Fruit fly (Drosophila melanogaster) whole organism, wandering third instar larva: ENCODE measurements around the gene dikar.

Experiments
- Abd-B ChIP-seq: fragments of >200 bp; optimal IDR thresholded peaks from 2 replicates; lab custom pipeline; 2017; ENCODE audit warnings: missing biosample characterization, missing genetic modification characterization
- CG32264 ChIP-seq: fragments of 200-800 bp; sonication (Bioruptor generic); optimal IDR thresholded peaks from 2 replicates; lab custom pipeline; 2016; ENCODE audit warnings: missing biosample characterization, missing genetic modification characterization
- Dfd ChIP-seq: fragments of >200 bp; optimal IDR thresholded peaks from 2 replicates; lab custom pipeline; 2017; ENCODE audit warnings: missing biosample characterization, missing genetic modification characterization
- Dif ChIP-seq: fragments of 200-275, 200-300 bp; sonication (Bioruptor generic); optimal IDR thresholded peaks from 2 replicates; lab custom pipeline; 2018; ENCODE audit warnings: missing biosample characterization, missing genetic modification characterization; ENCODE audit not compliant: partially characterized antibody
- GATAd ChIP-seq: sonication (Bioruptor generic); optimal IDR thresholded peaks from 2 replicates; lab custom pipeline; 2016; ENCODE audit warnings: missing biosample characterization, missing genetic modification characterization
- HLH106 ChIP-seq: fragments of 200-800 bp; optimal IDR thresholded peaks from 3 replicates; lab custom pipeline; 2019; ENCODE audit warnings: missing biosample characterization, mild to moderate bottlenecking, missing genetic modification characterization, moderate library complexity
- Hr78 ChIP-seq: fragments of >200 bp; optimal IDR thresholded peaks from 2 replicates; lab custom pipeline; 2017; ENCODE audit warnings: missing biosample characterization, missing genetic modification characterization
- Hr83 ChIP-seq: fragments of 200-300 bp; sonication (Bioruptor generic); optimal IDR thresholded peaks from 2 replicates; lab custom pipeline; 2016; ENCODE audit warnings: missing biosample characterization, mild to moderate bottlenecking, missing genetic modification characterization, moderate library complexity; ENCODE audit not compliant: poor library complexity, severe bottlenecking
- Myc ChIP-seq: fragments of >200 bp; optimal IDR thresholded peaks from 2 replicates; lab custom pipeline; 2017
- N ChIP-seq: fragments of >200 bp; optimal IDR thresholded peaks from 2 replicates; lab custom pipeline; 2018; ENCODE audit warnings: missing biosample characterization, missing external identifiers, missing genetic modification characterization
- OdsH ChIP-seq: fragments of 200-800 bp; sonication (Bioruptor generic); optimal IDR thresholded peaks from 2 replicates; lab custom pipeline; 2016; ENCODE audit warnings: missing biosample characterization, mild to moderate bottlenecking, missing genetic modification characterization
- Rel ChIP-seq, 2 experiments: fragments of 200-800 bp; sonication (Bioruptor generic) in 1 of 2; optimal IDR thresholded peaks; 2 replicates in 1 of 2; 3 replicates in 1 of 2; lab custom pipeline; 2016 to 2019; ENCODE audit warnings: mild to moderate bottlenecking in 2 of 2, missing biosample characterization in 2 of 2, missing genetic modification characterization in 2 of 2, moderate library complexity in 1 of 2
- Sp1 ChIP-seq: fragments of 200-800 bp; sonication (Bioruptor generic); optimal IDR thresholded peaks from 3 replicates; lab custom pipeline; 2019; ENCODE audit warnings: missing biosample characterization, mild to moderate bottlenecking, missing genetic modification characterization, moderate library complexity
- Vsx2 ChIP-seq: fragments of 200-300, 225-300 bp; sonication (Bioruptor generic); optimal IDR thresholded peaks from 2 replicates; lab custom pipeline; 2018; ENCODE audit warnings: missing biosample characterization, missing genetic modification characterization; ENCODE audit not compliant: partially characterized antibody
- br ChIP-seq: fragments of 200-800 bp; sonication (Bioruptor generic); optimal IDR thresholded peaks from 2 replicates; lab custom pipeline; 2016; ENCODE audit warnings: missing biosample characterization, missing genetic modification characterization
- brk ChIP-seq: fragments of 200-800 bp; sonication (Bioruptor generic); optimal IDR thresholded peaks from 2 replicates; lab custom pipeline; 2016; ENCODE audit warnings: missing biosample characterization, mild to moderate bottlenecking, missing genetic modification characterization
- dl ChIP-seq, 2 experiments: fragments of 175-275, 200-275 bp in 1 of 2; fragments of 200-275 bp in 1 of 2; sonication (Bioruptor generic); optimal IDR thresholded peaks; lab custom pipeline; 2018; ENCODE audit warnings: mild to moderate bottlenecking in 2 of 2, missing biosample characterization in 2 of 2, missing genetic modification characterization in 2 of 2, moderate library complexity in 2 of 2; ENCODE audit not compliant: partially characterized antibody in 2 of 2, insufficient read depth in 1 of 2
- dmrt93B ChIP-seq: fragments of 200-800 bp; sonication (Bioruptor generic); optimal IDR thresholded peaks from 2 replicates; lab custom pipeline; 2018; ENCODE audit warnings: missing biosample characterization, mild to moderate bottlenecking, missing genetic modification characterization
- ey ChIP-seq: fragments of 200-800 bp; sonication (Bioruptor generic); optimal IDR thresholded peaks from 2 replicates; lab custom pipeline; 2016; ENCODE audit warnings: missing biosample characterization, missing genetic modification characterization
- foxo ChIP-seq, 2 experiments: fragments of 200-800 bp; sonication (Bioruptor generic); optimal IDR thresholded peaks; 2 replicates in 1 of 2; 3 replicates in 1 of 2; lab custom pipeline; 2016 to 2017; ENCODE audit warnings: missing biosample characterization in 2 of 2, missing genetic modification characterization in 2 of 2
- lola ChIP-seq: fragments of >200 bp; optimal IDR thresholded peaks from 2 replicates; lab custom pipeline; 2017; ENCODE audit warnings: missing biosample characterization, missing genetic modification characterization
- pan ChIP-seq: fragments of >200 bp; optimal IDR thresholded peaks from 2 replicates; lab custom pipeline; 2017
- psq ChIP-seq: fragments of 200-800 bp; sonication (Bioruptor generic); optimal IDR thresholded peaks from 3 replicates; lab custom pipeline; 2017; ENCODE audit warnings: missing biosample characterization, mild to moderate bottlenecking, missing genetic modification characterization, moderate library complexity
- rgr ChIP-seq: fragments of 200-800 bp; sonication (Bioruptor generic); optimal IDR thresholded peaks from 3 replicates; lab custom pipeline; 2016; ENCODE audit warnings: missing biosample characterization, mild to moderate bottlenecking, missing genetic modification characterization
- sage ChIP-seq: fragments of 200-800 bp; sonication (Bioruptor generic); optimal IDR thresholded peaks from 2 replicates; lab custom pipeline; 2016; ENCODE audit warnings: missing biosample characterization, mild to moderate bottlenecking, missing genetic modification characterization
- tai ChIP-seq: sonication (Bioruptor generic); optimal IDR thresholded peaks from 2 replicates; lab custom pipeline; 2016; ENCODE audit warnings: missing biosample characterization, missing genetic modification characterization
- usp ChIP-seq: fragments of >200 bp; optimal IDR thresholded peaks from 2 replicates; lab custom pipeline; 2017; ENCODE audit warnings: missing biosample characterization, missing genetic modification characterization
- woc ChIP-seq: sonication (Bioruptor generic); optimal IDR thresholded peaks from 2 replicates; lab custom pipeline; 2016; ENCODE audit warnings: missing biosample characterization, mild to moderate bottlenecking, missing genetic modification characterization

The dikar gene

dm6 chr3L:6708995-6709606, 33.9 kb downstream of the dikar start (continued):
- no peak for TF ChIP-seq woc (GFP tag; lab: Kevin White, UChicago)
- TF ChIP-seq usp (GFP tag; lab: Kevin White, UChicago) = no peak
- no peak for TF ChIP-seq sage
- TF ChIP-seq Abd-B (GFP tag; lab: Kevin White, UChicago) = no peak
- peak; percentile 3 for TF ChIP-seq Dif

dm6 chr3L:6706723-6707591, 36.0 kb downstream of the dikar start:
- TF ChIP-seq lola (GFP tag; lab: Kevin White, UChicago) = no peak
- TF ChIP-seq sage = no peak
- TF ChIP-seq usp (GFP tag; lab: Kevin White, UChicago) = no peak
- TF ChIP-seq pan (lab: Kevin White, UChicago) = no peak
- no peak for TF ChIP-seq Myc (lab: Kevin White, UChicago)
- peak; percentile 10 for TF ChIP-seq br
- no peak for TF ChIP-seq Rel (GFP tag; optimal IDR thresholded peaks at IDR 0.05; lab: Kevin White, UChicago)
- no peak for TF ChIP-seq Rel (tag; optimal IDR thresholded peaks at IDR 0.05; lab: Kevin White, UChicago)
- no peak for TF ChIP-seq Sp1 (GFP tag; lab: Kevin White, UChicago)

DNA sequence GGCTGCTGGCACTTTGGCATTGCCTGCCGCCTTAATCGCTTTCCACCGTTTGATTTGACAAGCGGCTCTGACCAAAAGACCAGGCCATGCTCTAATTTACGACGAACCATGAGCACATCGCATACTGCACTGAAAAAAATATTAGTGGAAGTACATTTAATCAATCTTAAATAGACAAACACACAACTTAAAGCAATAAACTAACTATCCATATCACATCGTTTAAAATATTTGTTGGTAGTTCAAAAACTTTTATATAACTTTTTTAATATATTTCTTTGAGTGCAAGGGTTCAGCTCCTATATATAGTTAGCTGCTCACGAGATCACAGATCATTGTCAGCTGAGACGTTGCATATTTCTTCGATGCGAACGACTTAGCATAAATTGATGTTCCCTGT, 37.1 kb downstream of the dikar start:
- TF ChIP-seq tai (no peak), HLH106 (tag; lab: Kevin White, UChicago) (no peak), Myc (lab: Kevin White, UChicago) (no peak), brk (GFP tag; lab: Kevin White, UChicago) (no peak), lola (GFP tag; lab: Kevin White, UChicago) (no peak), Sp1 (GFP tag; lab: Kevin White, UChicago) (no peak), dmrt93B (GFP tag; lab: Kevin White, UChicago) (no peak), dl (GFP tag; optimal IDR thresholded peaks at IDR 0.05; lab: Kevin White, UChicago; ENCODE audit: insufficient read depth in 1 of 2, partially characterized antibody in 2 of 2) (no peak), CG32264 (GFP tag; lab: Kevin White, UChicago) (no peak), rgr (GFP tag; lab: Kevin White, UChicago) (no peak), Hr83 (no peak), ey (no peak), foxo (GFP tag; optimal IDR thresholded peaks at IDR 0.05; lab: Kevin White, UChicago) (no peak), Dfd (GFP tag; lab: Kevin White, UChicago) (no peak), pan (lab: Kevin White, UChicago) (no peak), Vsx2 (GFP tag; lab: Kevin White, UChicago) (no peak), usp (GFP tag; lab: Kevin White, UChicago) (no peak)

dm6 chr3L:6704468-6705056, 38.4 kb downstream of the dikar start, which contains the start of gene CG8519:
Gene CG8519, plus strand, starts transcription at chr3L:6704860.
- TF ChIP-seq psq (GFP tag; lab: Kevin White, UChicago) = no peak
- TF ChIP-seq Rel (GFP tag; optimal IDR thresholded peaks at IDR 0.05; lab: Kevin White, UChicago) = no peak
- no peak for TF ChIP-seq Rel (tag; optimal IDR thresholded peaks at IDR 0.05; lab: Kevin White, UChicago)
- TF ChIP-seq OdsH (GFP tag; lab: Kevin White, UChicago) = no peak
- no peak for TF ChIP-seq GATAd (GFP tag; lab: Kevin White, UChicago)
- TF ChIP-seq N (GFP tag; lab: Kevin White, UChicago) = no peak
- TF ChIP-seq, all 38 proteins: peak for 0

DNA sequence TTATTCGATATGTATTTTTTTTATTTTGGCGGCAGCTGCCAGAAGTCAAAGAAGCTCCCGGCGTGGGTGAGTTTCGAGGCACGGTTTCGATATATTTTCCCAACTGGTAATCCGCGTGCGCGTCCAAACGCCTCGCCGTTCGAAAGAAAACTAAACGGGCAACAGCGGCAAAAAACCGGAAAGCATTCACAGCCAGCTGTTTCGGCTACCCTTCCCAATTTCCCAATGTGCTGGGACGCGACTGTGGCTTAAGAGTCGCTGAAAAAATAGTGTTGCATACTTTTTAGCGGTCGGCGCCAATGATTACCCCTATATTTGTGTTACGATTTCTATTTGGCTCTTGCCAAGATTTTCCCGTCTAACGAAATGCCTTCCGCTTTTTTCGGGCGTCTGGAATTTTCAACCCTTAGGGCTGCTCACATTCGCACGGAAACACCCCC, 39.6 kb downstream of the dikar start, which contains the start of gene SP1173:
TSS of gene SP1173 (minus strand) at position 154 of the 440 bp plus-strand sequence.
- peak in 1 of 2 experiments; percentile 16 for TF ChIP-seq dl (GFP tag; optimal IDR thresholded peaks at IDR 0.05; lab: Kevin White, UChicago; ENCODE audit: insufficient read depth in 1 of 2, partially characterized antibody in 2 of 2)
- peak; percentile 78 for TF ChIP-seq Myc (lab: Kevin White, UChicago)
- peak; percentile 40 for TF ChIP-seq N (GFP tag; lab: Kevin White, UChicago)
- peak; percentile 26 for TF ChIP-seq Vsx2 (GFP tag; lab: Kevin White, UChicago)
- TF ChIP-seq woc (GFP tag; lab: Kevin White, UChicago) = no peak
- TF ChIP-seq Dif = peak; percentile 29
- TF ChIP-seq br = no peak
- no peak for TF ChIP-seq Hr78 (GFP tag; lab: Kevin White, UChicago)
